Worm (Caenorhabditis elegans) whole organism, L1 larva: ENCODE results near the gene ZK632.2.

Experiments used
- C04F5.9 ChIP-seq: sonication (generic microtip); optimal IDR thresholded peaks from 2 replicates; lab custom pipeline; 2016; ENCODE audit warnings: missing genetic modification characterization, missing compliant biosample characterization
- C16A3.4 ChIP-seq: fragments of 150-350 bp; optimal IDR thresholded peaks from 2 replicates; lab custom pipeline; 2014; ENCODE audit warnings: missing biosample characterization, missing genetic modification characterization
- C34B4.2 ChIP-seq: sonication (generic microtip); optimal IDR thresholded peaks from 2 replicates; lab custom pipeline; 2017; ENCODE audit warnings: mild to moderate bottlenecking, missing genetic modification characterization, missing compliant biosample characterization
- Y116A8C.19 ChIP-seq: sonication (generic microtip); optimal IDR thresholded peaks from 2 replicates; lab custom pipeline; 2016; ENCODE audit warnings: missing compliant biosample characterization, missing genetic modification characterization, borderline replicate concordance
- aha-1 ChIP-seq: fragments of 150-350 bp; optimal IDR thresholded peaks from 2 replicates; lab custom pipeline; 2014; ENCODE audit warnings: missing biosample characterization, missing genetic modification characterization
- alr-1 ChIP-seq: fragments of 200-800 bp; sonication (Bioruptor generic); optimal IDR thresholded peaks from 2 replicates; lab custom pipeline; 2018; ENCODE audit warnings: borderline replicate concordance, mild to moderate bottlenecking, missing genetic modification characterization, missing compliant biosample characterization
- ama-1 ChIP-seq: fragments of 150-350 bp; optimal IDR thresholded peaks from 2 replicates; lab custom pipeline; 2014
- blmp-1 ChIP-seq: fragments of 150-350 bp; optimal IDR thresholded peaks from 2 replicates; lab custom pipeline; 2014; ENCODE audit warnings: missing biosample characterization, missing genetic modification characterization
- ceh-82 ChIP-seq, 3 experiments: fragments of 150-350 bp in 1 of 3; sonication (generic microtip) in 2 of 3; optimal IDR thresholded peaks; 2 replicates each; lab custom pipeline; 2014 to 2017; ENCODE audit warnings: missing biosample characterization in 3 of 3, missing genetic modification characterization in 3 of 3
- ceh-88 ChIP-seq: fragments of 200-800 bp; sonication (Bioruptor generic); IDR thresholded peaks from 2 replicates; pipeline ENCODE4 v1.3.6; 2022; ENCODE audit warnings: missing genetic modification characterization, missing compliant biosample characterization
- ceh-90 ChIP-seq: sonication (generic microtip); optimal IDR thresholded peaks from 2 replicates; lab custom pipeline; 2016; ENCODE audit warnings: missing genetic modification characterization, missing compliant biosample characterization
- dpl-1 ChIP-seq, 3 experiments: fragments of 150-350 bp in 2 of 3; sonication (generic microtip) in 1 of 3; optimal IDR thresholded peaks; 2 replicates each; lab custom pipeline; 2014 to 2017; ENCODE audit warnings: missing biosample characterization in 3 of 3, missing genetic modification characterization in 3 of 3, missing genetic modification reagents in 3 of 3
- dsc-1 ChIP-seq: sonication (generic microtip); optimal IDR thresholded peaks from 2 replicates; lab custom pipeline; 2016; ENCODE audit warnings: mild to moderate bottlenecking, missing genetic modification characterization, missing compliant biosample characterization
- egl-13 ChIP-seq: sonication (generic microtip); optimal IDR thresholded peaks from 2 replicates; lab custom pipeline; 2016; ENCODE audit warnings: missing genotype, missing genetic modification reagents, missing genetic modification characterization, missing compliant biosample characterization
- ets-5 ChIP-seq: fragments of 200-800 bp; sonication (Bioruptor generic); IDR thresholded peaks from 2 replicates; pipeline ENCODE4 v1.3.6; 2022; ENCODE audit warnings: missing genetic modification characterization, missing compliant biosample characterization
- fkh-4 ChIP-seq: sonication (generic microtip); optimal IDR thresholded peaks from 2 replicates; lab custom pipeline; 2016; ENCODE audit warnings: missing compliant biosample characterization, missing genetic modification characterization, borderline replicate concordance
- fos-1 ChIP-seq: fragments of 150-350 bp; optimal IDR thresholded peaks from 2 replicates; lab custom pipeline; 2014; ENCODE audit warnings: missing biosample characterization, missing genetic modification characterization
- grh-1 ChIP-seq: fragments of 200-800 bp; sonication (Bioruptor generic); IDR thresholded peaks from 2 replicates; pipeline ENCODE4 v1.3.6; 2022; ENCODE audit warnings: missing genetic modification reagents, missing genetic modification characterization, missing compliant biosample characterization
- hlh-17 ChIP-seq: fragments of 200-800 bp; sonication (Bioruptor generic); optimal IDR thresholded peaks from 2 replicates; lab custom pipeline; 2018; ENCODE audit warnings: missing genetic modification characterization, mild to moderate bottlenecking, missing compliant biosample characterization, moderate library complexity, borderline replicate concordance
- hlh-4 ChIP-seq: sonication (generic microtip); optimal IDR thresholded peaks from 2 replicates; lab custom pipeline; 2016; ENCODE audit warnings: mild to moderate bottlenecking, missing genetic modification characterization, missing compliant biosample characterization
- isw-1 ChIP-seq: fragments of 200-800 bp; sonication (Bioruptor generic); IDR thresholded peaks from 2 replicates; pipeline ENCODE4 v1.3.6; 2022; ENCODE audit warnings: missing genetic modification characterization, missing compliant biosample characterization
- jun-1 ChIP-seq: fragments of 150-350 bp; optimal IDR thresholded peaks from 2 replicates; lab custom pipeline; 2014; ENCODE audit warnings: missing biosample characterization, missing genetic modification reagents, missing genetic modification characterization
- lin-15B ChIP-seq: fragments of 150-350 bp; sonication (generic microtip); optimal IDR thresholded peaks from 3 replicates; lab custom pipeline; 2014; ENCODE audit warnings: missing biosample characterization, missing genetic modification characterization
- lin-35 ChIP-seq, 2 experiments: fragments of 150-350 bp; optimal IDR thresholded peaks; 2 replicates each; lab custom pipeline; 2014; ENCODE audit warnings: missing biosample characterization in 2 of 2, missing genetic modification characterization in 2 of 2, missing genetic modification reagents in 2 of 2
- lin-39 ChIP-seq: fragments of 150-350 bp; optimal IDR thresholded peaks from 2 replicates; lab custom pipeline; 2014; ENCODE audit warnings: missing biosample characterization, missing genetic modification reagents, missing genetic modification characterization
- lir-3 ChIP-seq: sonication (generic microtip); optimal IDR thresholded peaks from 2 replicates; lab custom pipeline; 2016; ENCODE audit warnings: mild to moderate bottlenecking, missing genetic modification characterization, moderate library complexity, missing compliant biosample characterization; ENCODE audit not compliant: poor library complexity
- lsy-2 ChIP-seq, 2 experiments: fragments of 150-350 bp; optimal IDR thresholded peaks; 2 replicates each; lab custom pipeline; 2014; ENCODE audit warnings: missing biosample characterization in 2 of 2, missing genetic modification characterization in 2 of 2
- mab-9 ChIP-seq: fragments of 200-800 bp; sonication (Bioruptor generic); IDR thresholded peaks from 2 replicates; pipeline ENCODE4 v1.3.6; 2022; ENCODE audit warnings: missing genetic modification reagents, missing genetic modification characterization, missing compliant biosample characterization
- mep-1 ChIP-seq: fragments of 150-350 bp; optimal IDR thresholded peaks from 2 replicates; lab custom pipeline; 2014; ENCODE audit warnings: missing biosample characterization, missing genetic modification characterization
- nhr-19 ChIP-seq: fragments of 200-800 bp; sonication (Bioruptor generic); conservative IDR thresholded peaks from 2 replicates; pipeline ENCODE4 v1.3.6; 2022; ENCODE audit warnings: missing genetic modification characterization, missing compliant biosample characterization
- nhr-237 ChIP-seq: fragments of 150-350 bp; optimal IDR thresholded peaks from 2 replicates; lab custom pipeline; 2014; ENCODE audit warnings: missing biosample characterization, missing genetic modification characterization
- nhr-47 ChIP-seq: sonication (generic microtip); optimal IDR thresholded peaks from 2 replicates; lab custom pipeline; 2016; ENCODE audit warnings: mild to moderate bottlenecking, missing genetic modification characterization, moderate library complexity, missing compliant biosample characterization
- nhr-71 ChIP-seq: sonication (generic microtip); optimal IDR thresholded peaks from 2 replicates; lab custom pipeline; 2016; ENCODE audit warnings: mild to moderate bottlenecking, missing genetic modification characterization, moderate library complexity, missing compliant biosample characterization
- nhr-85 ChIP-seq: sonication (generic microtip); peaks from one replicate; lab custom pipeline; 2016; ENCODE audit warnings: missing genetic modification characterization, inconsistent platforms, missing compliant biosample characterization
- pqm-1 ChIP-seq: sonication (generic microtip); optimal IDR thresholded peaks from 3 replicates; lab custom pipeline; 2017; ENCODE audit warnings: missing biosample characterization, missing genetic modification characterization
- rnt-1 ChIP-seq: sonication (generic microtip); optimal IDR thresholded peaks from 2 replicates; lab custom pipeline; 2016; ENCODE audit warnings: mild to moderate bottlenecking, missing genetic modification characterization, moderate library complexity, missing compliant biosample characterization
- snpc-4 ChIP-seq: fragments of 150-350 bp; optimal IDR thresholded peaks from 2 replicates; lab custom pipeline; 2014; ENCODE audit warnings: missing biosample characterization, missing genetic modification characterization
- sox-4 ChIP-seq: sonication (generic microtip); optimal IDR thresholded peaks from 2 replicates; lab custom pipeline; 2016; ENCODE audit warnings: missing genetic modification characterization, missing compliant biosample characterization
- sup-37 ChIP-seq: fragments of 200-800 bp; sonication (Bioruptor generic); optimal IDR thresholded peaks from 2 replicates; lab custom pipeline; 2018; ENCODE audit warnings: mild to moderate bottlenecking, missing genetic modification characterization, missing compliant biosample characterization
- swsn-7 ChIP-seq: sonication (generic microtip); optimal IDR thresholded peaks from 2 replicates; lab custom pipeline; 2016; ENCODE audit warnings: missing genetic modification characterization, missing compliant biosample characterization
- tbx-2 ChIP-seq: sonication (generic microtip); optimal IDR thresholded peaks from 2 replicates; lab custom pipeline; 2016; ENCODE audit warnings: missing genetic modification characterization, missing compliant biosample characterization
- tlp-1 ChIP-seq: fragments of 150-350 bp; optimal IDR thresholded peaks from 2 replicates; lab custom pipeline; 2014; ENCODE audit warnings: missing biosample characterization, missing genetic modification characterization
- unc-130 ChIP-seq: fragments of 150-350 bp; optimal IDR thresholded peaks from 2 replicates; lab custom pipeline; 2017; ENCODE audit warnings: missing biosample characterization, missing genetic modification characterization, inconsistent platforms
- unc-30 ChIP-seq: sonication (generic microtip); optimal IDR thresholded peaks from 2 replicates; lab custom pipeline; 2017; ENCODE audit warnings: missing biosample characterization, missing genetic modification characterization
- unc-62 ChIP-seq: fragments of 150-350 bp; optimal IDR thresholded peaks from 2 replicates; lab custom pipeline; 2014; ENCODE audit warnings: missing biosample characterization, missing genetic modification reagents, missing genetic modification characterization
- unc-86 ChIP-seq: sonication (generic microtip); optimal IDR thresholded peaks from 2 replicates; lab custom pipeline; 2016; ENCODE audit warnings: missing genetic modification characterization, missing compliant biosample characterization
- vab-15 ChIP-seq: sonication (generic microtip); optimal IDR thresholded peaks from 2 replicates; lab custom pipeline; 2017; ENCODE audit warnings: missing genotype, mild to moderate bottlenecking, missing genetic modification characterization, missing compliant biosample characterization
- xbp-1 ChIP-seq: sonication (generic microtip); optimal IDR thresholded peaks from 2 replicates; lab custom pipeline; 2016; ENCODE audit warnings: missing genetic modification characterization, missing compliant biosample characterization
- zip-4 ChIP-seq: fragments of 200-800 bp; sonication (Bioruptor generic); optimal IDR thresholded peaks from 2 replicates; lab custom pipeline; 2018; ENCODE audit warnings: mild to moderate bottlenecking, missing genetic modification characterization, moderate library complexity, missing compliant biosample characterization
- ztf-11 ChIP-seq, 2 experiments: sonication (generic microtip); optimal IDR thresholded peaks; 2 replicates each; lab custom pipeline; 2016 to 2017; ENCODE audit warnings: missing genetic modification characterization in 2 of 2, missing biosample characterization in 1 of 2, missing compliant biosample characterization in 1 of 2
- ztf-4 ChIP-seq: fragments of 150-350 bp; optimal IDR thresholded peaks from 2 replicates; lab custom pipeline; 2014; ENCODE audit warnings: missing biosample characterization, missing genetic modification characterization

Gene ZK632.2

ce11 chrIII:9807560-9808046 is 8.7 kb downstream of the ZK632.2 start (continued):
- TF ChIP-seq ztf-4 (tag; lab: Kevin White, UChicago) (peak; percentile 64), lin-35 (GFP tag; optimal IDR thresholded peaks at IDR 0.05; lab: Kevin White, UChicago) (peak in 1 of 2 experiments; percentile 74), lir-3 (tag; lab: Kevin White, UChicago) (peak; percentile 28)
- TF ChIP-seq, all 84 proteins: peak for 23

- TF ChIP-seq ztf-11 (tag; optimal IDR thresholded peaks at IDR 0.05; lab: Kevin White, UChicago) (no peak), unc-30 (tag; lab: Kevin White, UChicago) (no peak), C16A3.4 (peak; percentile 45), snpc-4 (tag; lab: Kevin White, UChicago) (peak; percentile 34), ztf-4 (tag; lab: Kevin White, UChicago) (no peak), Y116A8C.19 (tag; lab: Kevin White, UChicago) (no peak), fkh-4 (tag; lab: Kevin White, UChicago) (no peak), ceh-88 (GFP tag; lab: Robert Waterston, UW) (no peak), rnt-1 (tag; lab: Kevin White, UChicago) (no peak), isw-1 (GFP tag; lab: Robert Waterston, UW) (peak; percentile 18; the same call in 1 of the 2 replicates), nhr-71 (peak; percentile 20), nhr-19 (GFP tag; lab: Robert Waterston, UW) (no peak), mab-9 (GFP tag; lab: Robert Waterston, UW) (no peak), lsy-2 (tag; optimal IDR thresholded peaks at IDR 0.05; lab: Kevin White, UChicago) (peak; percentile 44 to 83), swsn-7 (tag; lab: Kevin White, UChicago) (no peak), lin-35 (GFP tag; optimal IDR thresholded peaks at IDR 0.05; lab: Kevin White, UChicago) (peak; percentile 8 to 29), hlh-17 (no peak), lin-39 (tag; lab: Kevin White, UChicago) (no peak), tlp-1 (tag; lab: Kevin White, UChicago) (no peak), unc-62 (no peak), ceh-82 (tag; optimal IDR thresholded peaks at IDR 0.05; lab: Kevin White, UChicago) (no peak), sox-4 (tag; lab: Kevin White, UChicago) (peak; percentile 1), dpl-1 (GFP tag; optimal IDR thresholded peaks at IDR 0.05; lab: Kevin White, UChicago) (peak in 1 of 3 experiments; percentile 37), dsc-1 (tag; lab: Kevin White, UChicago) (peak; percentile 14), sup-37 (GFP tag; lab: Kevin White, UChicago) (no peak), nhr-47 (tag; lab: Kevin White, UChicago) (peak; percentile 54), C04F5.9 (tag; lab: Kevin White, UChicago) (peak; percentile 14), lin-15B (tag; lab: Kevin White, UChicago) (no peak), aha-1 (no peak), unc-130 (tag; lab: Kevin White, UChicago) (no peak), hlh-4 (tag; lab: Kevin White, UChicago) (no peak), mep-1 (no peak), alr-1 (tag; lab: Kevin White, UChicago) (no peak), egl-13 (tag; lab: Kevin White, UChicago) (peak; percentile 32), ceh-90 (peak; percentile 55), nhr-85 (no peak), grh-1 (GFP tag; lab: Robert Waterston, UW) (no peak), nhr-237 (tag; lab: Kevin White, UChicago) (no peak), zip-4 (GFP tag; lab: Kevin White, UChicago) (no peak), blmp-1 (tag; lab: Kevin White, UChicago) (no peak), tbx-2 (tag; lab: Kevin White, UChicago) (no peak), jun-1 (tag; lab: Kevin White, UChicago) (no peak), pqm-1 (no peak), vab-15 (tag; lab: Kevin White, UChicago) (no peak), C34B4.2 (tag; lab: Kevin White, UChicago) (no peak), unc-86 (tag; lab: Kevin White, UChicago) (no peak), ama-1 (lab: Kevin White, UChicago) (no peak), fos-1 (tag; lab: Kevin White, UChicago) (no peak), ets-5 (GFP tag; lab: Robert Waterston, UW) (no peak), xbp-1 (tag; lab: Kevin White, UChicago) (no peak)
These were observed 9.3 kb downstream of the ZK632.2 start, which contains the start of gene gtap-2 for ce11 chrIII:9808179-9808578. gtap-2 (plus strand) TSS chrIII:9808544.
